Worm (Caenorhabditis elegans) whole organism, young adult: ENCODE results near the gene tsn-1.

Experiments
- B0336.3 ChIP-seq: fragments of 200-800 bp; sonication (Bioruptor generic); IDR thresholded peaks from 2 replicates; pipeline ENCODE4 v1.3.6; 2022; ENCODE audit warnings: missing genetic modification characterization, missing compliant biosample characterization
- D2030.7 ChIP-seq: fragments of 200-800 bp; sonication (Bioruptor generic); IDR thresholded peaks from 2 replicates; pipeline ENCODE4 v1.3.6; 2022; ENCODE audit warnings: missing genetic modification reagents, missing genetic modification characterization, missing compliant biosample characterization
- F10E7.11 ChIP-seq: sonication (generic microtip); optimal IDR thresholded peaks from 2 replicates; lab custom pipeline; 2017; ENCODE audit warnings: mild to moderate bottlenecking, missing genetic modification characterization, moderate library complexity, missing compliant biosample characterization
- F33H1.4 ChIP-seq: fragments of 200-800 bp; sonication (Bioruptor generic); IDR thresholded peaks from 2 replicates; pipeline ENCODE4 v1.3.6; 2022; ENCODE audit warnings: missing genetic modification reagents, missing genetic modification characterization, missing compliant biosample characterization
- F39B2.1 ChIP-seq: fragments of 200-800 bp; sonication (Bioruptor generic); IDR thresholded peaks from 2 replicates; pipeline ENCODE4 v1.3.6; 2022; ENCODE audit warnings: missing genetic modification reagents, missing genetic modification characterization, missing compliant biosample characterization
- F49E8.2 ChIP-seq: sonication (generic microtip); optimal IDR thresholded peaks from 3 replicates; lab custom pipeline; 2017; ENCODE audit warnings: missing genetic modification characterization, mild to moderate bottlenecking, missing compliant biosample characterization, antibody characterized with exemption, moderate library complexity; ENCODE audit not compliant: insufficient read depth
- F57A8.1 ChIP-seq: fragments of 200-800 bp; sonication (Bioruptor generic); optimal IDR thresholded peaks from 2 replicates; lab custom pipeline; 2018; ENCODE audit warnings: mild to moderate bottlenecking, missing genetic modification characterization, moderate library complexity, missing compliant biosample characterization
- F57C9.4 ChIP-seq: sonication (generic microtip); optimal IDR thresholded peaks from 2 replicates; lab custom pipeline; 2017; ENCODE audit warnings: mild to moderate bottlenecking, missing genetic modification characterization, missing compliant biosample characterization
- K12H6.12 ChIP-seq: fragments of 200-800 bp; sonication (Bioruptor generic); optimal IDR thresholded peaks from 2 replicates; lab custom pipeline; 2018; ENCODE audit warnings: mild to moderate bottlenecking, missing genetic modification characterization, missing compliant biosample characterization
- T26A5.8 ChIP-seq: sonication (generic microtip); optimal IDR thresholded peaks from 2 replicates; lab custom pipeline; 2016; ENCODE audit warnings: missing genetic modification characterization, missing compliant biosample characterization
- atf-7 ChIP-seq: sonication (generic microtip); optimal IDR thresholded peaks from 2 replicates; lab custom pipeline; 2017; ENCODE audit warnings: mild to moderate bottlenecking, missing genetic modification characterization, missing compliant biosample characterization
- attf-5 ChIP-seq: fragments of 200-800 bp; sonication (Bioruptor generic); optimal IDR thresholded peaks from 2 replicates; lab custom pipeline; 2018; ENCODE audit warnings: mild to moderate bottlenecking, missing genetic modification characterization, missing compliant biosample characterization
- bed-2 ChIP-seq: fragments of 200-800 bp; sonication (Bioruptor generic); IDR thresholded peaks from 2 replicates; pipeline ENCODE4 v1.3.6; 2022; ENCODE audit warnings: missing genetic modification reagents, missing genetic modification characterization, missing compliant biosample characterization
- ceh-79 ChIP-seq: sonication (generic microtip); optimal IDR thresholded peaks from 2 replicates; lab custom pipeline; 2017; ENCODE audit warnings: mild to moderate bottlenecking, missing genetic modification characterization, missing compliant biosample characterization
- ceh-91 ChIP-seq: fragments of 200-800 bp; sonication (Bioruptor generic); IDR thresholded peaks from 2 replicates; pipeline ENCODE4 v1.3.6; 2022; ENCODE audit warnings: missing genetic modification reagents, missing genetic modification characterization, missing compliant biosample characterization
- chd-7 ChIP-seq: sonication (generic microtip); optimal IDR thresholded peaks from 2 replicates; lab custom pipeline; 2016; ENCODE audit warnings: mild to moderate bottlenecking, missing genetic modification characterization, moderate library complexity, missing compliant biosample characterization
- dpl-1 ChIP-seq: fragments of 150-350 bp; optimal IDR thresholded peaks from 2 replicates; lab custom pipeline; 2014; ENCODE audit warnings: missing biosample characterization, missing genetic modification reagents, missing genetic modification characterization
- ets-4 ChIP-seq: fragments of 200-800 bp; sonication (Bioruptor generic); optimal IDR thresholded peaks from 2 replicates; lab custom pipeline; 2018; ENCODE audit warnings: mild to moderate bottlenecking, missing genetic modification characterization, missing compliant biosample characterization
- him-1 ChIP-seq: sonication (generic microtip); optimal IDR thresholded peaks from 2 replicates; lab custom pipeline; 2016; ENCODE audit warnings: missing genotype, missing genetic modification reagents, missing genetic modification characterization, missing compliant biosample characterization
- hlh-26 ChIP-seq: fragments of 200-800 bp; sonication (Bioruptor generic); conservative IDR thresholded peaks from 2 replicates; pipeline ENCODE4 v1.3.6; 2022; ENCODE audit warnings: missing genetic modification reagents, missing genetic modification characterization, missing compliant biosample characterization
- hsf-1 ChIP-seq: fragments of 200-800 bp; sonication (Bioruptor generic); IDR thresholded peaks from 2 replicates; pipeline ENCODE4 v1.3.6; 2022; ENCODE audit warnings: missing genetic modification reagents, missing genetic modification characterization, missing compliant biosample characterization
- lin-40 ChIP-seq: sonication (generic microtip); optimal IDR thresholded peaks from 2 replicates; lab custom pipeline; 2016; ENCODE audit warnings: missing genetic modification characterization, mild to moderate bottlenecking, missing compliant biosample characterization, missing genotype, missing genetic modification reagents
- lir-1 ChIP-seq: fragments of 200-800 bp; sonication (Bioruptor generic); conservative IDR thresholded peaks from 2 replicates; pipeline ENCODE4 v1.3.6; 2022; ENCODE audit warnings: missing genetic modification reagents, missing genetic modification characterization, missing compliant biosample characterization
- lsl-1 ChIP-seq: fragments of 200-800 bp; sonication (Bioruptor generic); optimal IDR thresholded peaks from 2 replicates; lab custom pipeline; 2018; ENCODE audit warnings: mild to moderate bottlenecking, missing genetic modification characterization, moderate library complexity, missing compliant biosample characterization
- madf-10 ChIP-seq: sonication (generic microtip); optimal IDR thresholded peaks from 2 replicates; lab custom pipeline; 2016; ENCODE audit warnings: mild to moderate bottlenecking, missing genetic modification characterization, missing compliant biosample characterization
- madf-6 ChIP-seq: fragments of 200-800 bp; sonication (Bioruptor generic); IDR thresholded peaks from 2 replicates; pipeline ENCODE4 v1.3.6; 2022; ENCODE audit warnings: missing genetic modification reagents, missing genetic modification characterization, missing compliant biosample characterization
- mes-4 ChIP-seq: sonication (generic microtip); optimal IDR thresholded peaks from 2 replicates; lab custom pipeline; 2016; ENCODE audit warnings: missing genotype, missing genetic modification characterization, missing compliant biosample characterization
- mxl-1 ChIP-seq: sonication (generic microtip); optimal IDR thresholded peaks from 2 replicates; lab custom pipeline; 2016; ENCODE audit warnings: missing genetic modification characterization, missing compliant biosample characterization
- nhr-27 ChIP-seq: fragments of 200-800 bp; sonication (Bioruptor generic); optimal IDR thresholded peaks from 2 replicates; lab custom pipeline; 2018; ENCODE audit warnings: mild to moderate bottlenecking, missing genetic modification characterization, moderate library complexity, missing compliant biosample characterization
- rpc-1 ChIP-seq, 2 experiments: fragments of 150-350 bp in 1 of 2; sonication (generic microtip) in 1 of 2; optimal IDR thresholded peaks; 2 replicates each; lab custom pipeline; 2014 to 2018; ENCODE audit warnings: missing biosample characterization in 1 of 2, missing genetic modification characterization in 1 of 2, missing genetic modification reagents in 1 of 2, missing genotype in 1 of 2
- sea-2 ChIP-seq: fragments of 200-800 bp; sonication (Bioruptor generic); IDR thresholded peaks from 2 replicates; pipeline ENCODE4 v1.3.6; 2022; ENCODE audit warnings: missing genetic modification characterization, missing compliant biosample characterization
- snpc-3.4 ChIP-seq: sonication (generic microtip); optimal IDR thresholded peaks from 2 replicates; lab custom pipeline; 2017; ENCODE audit warnings: missing genetic modification characterization, mild to moderate bottlenecking, missing compliant biosample characterization, antibody characterized with exemption, moderate library complexity, missing genotype, missing genetic modification reagents
- sptf-2 ChIP-seq: fragments of 200-800 bp; sonication (Bioruptor generic); optimal IDR thresholded peaks from 2 replicates; lab custom pipeline; 2018; ENCODE audit warnings: mild to moderate bottlenecking, missing genetic modification characterization, missing compliant biosample characterization
- tbp1 ChIP-seq: fragments of 200-800 bp; sonication (Bioruptor generic); optimal IDR thresholded peaks from 2 replicates; lab custom pipeline; 2018; ENCODE audit warnings: mild to moderate bottlenecking, missing genetic modification characterization, missing compliant biosample characterization
- zim-3 ChIP-seq: sonication (generic microtip); optimal IDR thresholded peaks from 2 replicates; lab custom pipeline; 2017; ENCODE audit warnings: mild to moderate bottlenecking, missing genetic modification characterization, moderate library complexity, missing compliant biosample characterization

Gene tsn-1

DNA sequence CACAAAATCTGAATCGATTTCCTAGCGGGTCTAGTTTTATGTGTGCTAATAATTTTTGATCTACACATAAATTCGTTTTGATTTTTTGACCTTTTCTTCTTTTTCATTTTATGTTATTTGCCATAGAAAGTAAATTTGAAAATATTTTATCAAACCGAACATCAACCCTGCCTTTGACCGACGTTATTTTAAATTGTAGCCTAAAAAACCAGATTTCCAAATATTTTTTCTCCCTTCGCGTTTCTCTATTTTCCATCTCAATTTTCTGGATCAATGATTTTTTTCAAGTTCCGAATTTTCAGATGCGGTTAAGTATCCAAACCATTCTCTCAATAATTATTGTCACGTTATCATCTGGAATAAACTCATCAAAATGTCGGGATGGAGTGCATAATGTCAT is 28.7 kb upstream of the tsn-1 start, which contains the start of gene T05A7.1:
Gene T05A7.1, plus strand, starts transcription at position 301 of the 400 bp plus-strand sequence.
- no peak for TF ChIP-seq ceh-79
- no peak for TF ChIP-seq atf-7 (tag; lab: Kevin White, UChicago)
- TF ChIP-seq chd-7 (tag; lab: Kevin White, UChicago) = no peak
- no peak for TF ChIP-seq T26A5.8 (tag; lab: Kevin White, UChicago)
- no peak for TF ChIP-seq ceh-91 (GFP tag; lab: Robert Waterston, UW)
- TF ChIP-seq nhr-27 (tag; lab: Kevin White, UChicago) = no peak
- no peak for TF ChIP-seq sptf-2 (GFP tag; lab: Kevin White, UChicago)
- TF ChIP-seq K12H6.12 = no peak
- TF ChIP-seq mes-4 (tag; lab: Kevin White, UChicago) = no peak

DNA sequence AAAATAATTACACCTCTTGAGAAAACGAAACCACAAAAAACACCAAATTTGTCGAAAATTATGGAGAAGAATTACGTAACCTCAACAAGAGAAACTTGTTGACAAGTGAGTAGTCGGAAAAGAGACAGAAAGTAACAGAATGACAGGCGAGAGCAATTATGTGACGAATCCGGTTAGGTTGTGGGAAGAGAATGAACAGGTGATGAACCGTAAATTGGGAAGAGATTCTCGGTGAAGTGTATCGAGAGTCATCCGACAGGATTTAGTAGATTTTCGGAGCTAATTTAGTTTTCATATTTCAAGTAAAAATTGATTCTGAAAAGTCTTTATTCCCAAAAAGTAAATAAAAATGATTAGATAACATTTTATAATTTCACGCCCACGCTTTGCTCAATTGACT is 25.2 kb upstream of the tsn-1 start, which contains the start of gene T05A7.7:
Gene T05A7.7, minus strand, starts transcription at position 101 of the 400 bp plus-strand sequence.
- no peak for TF ChIP-seq madf-10 (tag; lab: Kevin White, UChicago)
- no peak for TF ChIP-seq nhr-27 (tag; lab: Kevin White, UChicago)
- no peak for TF ChIP-seq him-1 (tag; lab: Kevin White, UChicago)
- no peak for TF ChIP-seq bed-2
- TF ChIP-seq lsl-1 = no peak
- TF ChIP-seq D2030.7 (GFP tag; lab: Robert Waterston, UW) = no peak
- TF ChIP-seq lir-1 (GFP tag; lab: Robert Waterston, UW) = no peak
- no peak for TF ChIP-seq lin-40
- TF ChIP-seq F57C9.4 (tag; lab: Kevin White, UChicago) = no peak
- TF ChIP-seq ets-4 (GFP tag; lab: Kevin White, UChicago) = no peak
- TF ChIP-seq hlh-26 = no peak
- no peak for TF ChIP-seq attf-5 (GFP tag; lab: Kevin White, UChicago)
- no peak for TF ChIP-seq snpc-3.4
- no peak for TF ChIP-seq madf-6

DNA sequence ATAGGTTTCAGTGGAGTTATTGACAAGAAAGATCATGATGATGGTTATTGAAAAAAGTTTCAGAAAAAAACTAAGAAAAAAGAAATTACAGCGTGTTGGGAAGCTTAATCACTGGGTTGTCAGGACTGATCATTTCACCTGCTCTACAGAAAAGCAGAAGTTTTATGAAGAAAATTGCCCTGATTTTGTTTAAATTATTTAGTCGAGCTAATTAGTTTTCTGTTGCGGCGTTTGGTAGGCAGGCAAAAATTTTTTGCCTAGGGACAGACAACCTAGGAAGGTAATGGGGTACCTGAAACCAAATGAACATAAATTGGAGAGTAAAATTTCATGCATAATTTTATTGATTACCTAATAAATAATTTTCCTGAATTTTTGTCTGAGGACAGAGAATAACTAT is 22.9 kb upstream of the tsn-1 start, which contains the start of gene sre-40:
Gene sre-40, minus strand, starts transcription at position 101 of the 400 bp plus-strand sequence.
- no peak for TF ChIP-seq F57A8.1
- TF ChIP-seq F10E7.11 (tag; lab: Kevin White, UChicago) = no peak
- TF ChIP-seq sea-2 (GFP tag; lab: Robert Waterston, UW) = no peak
- TF ChIP-seq F49E8.2 = no peak
- TF ChIP-seq tbp1 = no peak
- TF ChIP-seq B0336.3 (GFP tag; lab: Robert Waterston, UW) = no peak
- TF ChIP-seq dpl-1 (GFP tag; lab: Kevin White, UChicago) = no peak
- TF ChIP-seq lsl-1 = no peak
- no peak for TF ChIP-seq F33H1.4 (GFP tag; lab: Robert Waterston, UW)
- no peak for TF ChIP-seq snpc-3.4
- TF ChIP-seq zim-3 (tag; lab: Kevin White, UChicago) = no peak
- TF ChIP-seq F39B2.1 (GFP tag; lab: Robert Waterston, UW) = no peak

DNA sequence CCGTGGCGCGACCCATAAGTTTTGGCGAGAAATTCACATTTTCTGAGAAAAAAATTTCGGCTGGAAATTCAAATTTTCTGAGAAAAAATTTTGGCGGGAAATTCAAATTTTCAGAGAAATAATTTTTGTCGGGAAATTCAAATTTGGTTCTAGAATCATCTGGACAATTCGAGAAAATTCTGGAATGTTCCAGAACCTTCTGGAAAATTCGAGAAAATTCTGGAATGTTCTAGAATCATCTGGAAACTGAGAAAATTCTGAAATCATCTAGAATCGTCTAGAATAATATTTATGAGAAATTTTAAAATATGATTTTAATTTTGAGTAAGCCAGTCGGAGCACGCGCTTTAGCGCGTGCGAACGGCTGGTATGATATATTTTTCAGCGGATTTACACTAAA is 21.8 kb upstream of the tsn-1 start:
- TF ChIP-seq mxl-1 (no peak), rpc-1 (optimal IDR thresholded peaks at IDR 0.05; lab: Kevin White, UChicago) (peak; percentile 6), rpc-1 (tag; optimal IDR thresholded peaks at IDR 0.05; lab: Kevin White, UChicago) (no peak), hsf-1 (GFP tag; lab: Robert Waterston, UW) (peak; percentile 93)
